Worm (Caenorhabditis elegans) whole organism, early embryonic: ENCODE measurements around the gene stn-2.

Experiments used
- ama-1 ChIP-seq: fragments of 150-350 bp; optimal IDR thresholded peaks from 2 replicates; lab custom pipeline; 2014
- flt-1 ChIP-seq: fragments of 200-800 bp; sonication (Bioruptor generic); IDR thresholded peaks from 2 replicates; pipeline ENCODE4 v1.3.6; 2022; ENCODE audit warnings: missing genetic modification characterization, missing compliant biosample characterization
- hmbx-1 ChIP-seq: sonication (generic microtip); optimal IDR thresholded peaks from 2 replicates; lab custom pipeline; 2016; ENCODE audit warnings: mild to moderate bottlenecking, missing genetic modification characterization, missing compliant biosample characterization
- pes-1 ChIP-seq: fragments of 200-800 bp; sonication (Bioruptor generic); IDR thresholded peaks from 2 replicates; pipeline ENCODE4 v1.3.6; 2022; ENCODE audit warnings: missing genetic modification reagents, missing genetic modification characterization, missing compliant biosample characterization
- scrt-1 ChIP-seq: fragments of 200-800 bp; sonication (Bioruptor generic); IDR thresholded peaks from 2 replicates; pipeline ENCODE4 v1.3.6; 2022; ENCODE audit warnings: missing genetic modification characterization, missing compliant biosample characterization
- sea-1 ChIP-seq: fragments of 200-800 bp; sonication (Bioruptor generic); conservative IDR thresholded peaks from 2 replicates; pipeline ENCODE4 v1.3.6; 2022; ENCODE audit warnings: missing genetic modification characterization, missing compliant biosample characterization

- TF ChIP-seq hmbx-1 (tag; lab: Kevin White, UChicago) (no peak), ama-1 (lab: Kevin White, UChicago) (no peak), sea-1 (GFP tag; lab: Robert Waterston, UW) (no peak), flt-1 (no peak), scrt-1 (GFP tag; lab: Robert Waterston, UW) (no peak), pes-1 (no peak)
Measured at ce11 chrX:7660919-7661557, 19.4 kb downstream of the stn-2 start, which contains the start of gene pcca-1.
